Fruit fly (Drosophila melanogaster) whole organism, embryonic: Measurements from ENCODE around the gene mus201.

Experiments
- B-H1 ChIP-seq: fragments of 200-800 bp; sonication (Bioruptor generic); IDR thresholded peaks from 3 replicates; pipeline ENCODE4 v1.3.6; 2022; ENCODE audit warnings: missing biosample characterization, missing genetic modification characterization
- B-H2 ChIP-seq: fragments of 200-800 bp; sonication (Bioruptor generic); optimal IDR thresholded peaks from 2 replicates; lab custom pipeline; 2018; ENCODE audit warnings: missing biosample characterization, mild to moderate bottlenecking, missing genetic modification characterization
- CG10321 ChIP-seq: fragments of 200-800 bp; sonication (Bioruptor generic); IDR thresholded peaks from 2 replicates; pipeline ENCODE4 v1.3.6; 2022; ENCODE audit warnings: missing biosample characterization, missing genetic modification characterization
- CG10431 ChIP-seq: fragments of 200-800 bp; sonication (Bioruptor generic); optimal IDR thresholded peaks from 3 replicates; lab custom pipeline; 2018; ENCODE audit warnings: missing biosample characterization, mild to moderate bottlenecking, missing genetic modification characterization
- CG10979 ChIP-seq: fragments of 200-800 bp; sonication (Bioruptor generic); optimal IDR thresholded peaks from 2 replicates; lab custom pipeline; 2018; ENCODE audit warnings: missing biosample characterization, mild to moderate bottlenecking, missing genetic modification characterization, moderate library complexity
- CG11504 ChIP-seq: fragments of 200-800 bp; sonication (Bioruptor generic); optimal IDR thresholded peaks from 3 replicates; lab custom pipeline; 2019; ENCODE audit warnings: missing biosample characterization, mild to moderate bottlenecking, missing genetic modification characterization, moderate library complexity
- CG11696 ChIP-seq: fragments of 200-800 bp; sonication (Bioruptor generic); IDR thresholded peaks from 2 replicates; pipeline ENCODE4 v1.3.6; 2022; ENCODE audit warnings: missing biosample characterization, missing genetic modification characterization
- CG13894 ChIP-seq: fragments of 200-800 bp; sonication (Bioruptor generic); optimal IDR thresholded peaks from 3 replicates; lab custom pipeline; 2018; ENCODE audit warnings: missing biosample characterization, mild to moderate bottlenecking, missing genetic modification characterization, moderate library complexity
- CG14667 ChIP-seq: fragments of 200-800 bp; sonication (Bioruptor generic); IDR thresholded peaks from 2 replicates; pipeline ENCODE4 v1.3.6; 2022; ENCODE audit warnings: missing biosample characterization, missing genetic modification characterization
- CG15601 ChIP-seq: fragments of 200-800 bp; sonication (Bioruptor generic); optimal IDR thresholded peaks from 3 replicates; lab custom pipeline; 2019; ENCODE audit warnings: missing biosample characterization, mild to moderate bottlenecking, missing genetic modification characterization, moderate library complexity
- CG1603 ChIP-seq: fragments of 200-800 bp; sonication (Bioruptor generic); optimal IDR thresholded peaks from 2 replicates; lab custom pipeline; 2019; ENCODE audit warnings: missing biosample characterization, mild to moderate bottlenecking, missing genetic modification characterization, moderate library complexity
- CG17359 ChIP-seq: fragments of 200-800 bp; sonication (Bioruptor generic); optimal IDR thresholded peaks from 3 replicates; lab custom pipeline; 2018; ENCODE audit warnings: missing biosample characterization, mild to moderate bottlenecking, missing genetic modification characterization, moderate library complexity
- CG17361 ChIP-seq: fragments of 200-800 bp; sonication (Bioruptor generic); IDR thresholded peaks from 3 replicates; pipeline ENCODE4 v1.3.6; 2022; ENCODE audit warnings: missing biosample characterization, missing genetic modification characterization
- CG34376 ChIP-seq: fragments of 200-800 bp; sonication (Bioruptor generic); optimal IDR thresholded peaks from 2 replicates; lab custom pipeline; 2018; ENCODE audit warnings: missing biosample characterization, mild to moderate bottlenecking, missing genetic modification characterization
- CG3838 ChIP-seq: fragments of 200-800 bp; sonication (Bioruptor generic); optimal IDR thresholded peaks from 3 replicates; lab custom pipeline; 2016; ENCODE audit warnings: missing biosample characterization, missing genetic modification characterization
- CG6765 ChIP-seq: fragments of 200-800 bp; sonication (Bioruptor generic); optimal IDR thresholded peaks from 3 replicates; lab custom pipeline; 2017; ENCODE audit warnings: missing biosample characterization, mild to moderate bottlenecking, missing genetic modification characterization
- CG8924 ChIP-seq: fragments of 200-800 bp; optimal IDR thresholded peaks from 3 replicates; lab custom pipeline; 2019; ENCODE audit warnings: missing biosample characterization, mild to moderate bottlenecking, missing genetic modification characterization, moderate library complexity
- CTCF ChIP-seq: fragments of 200-800 bp; sonication (Bioruptor generic); optimal IDR thresholded peaks from 2 replicates; lab custom pipeline; 2017; ENCODE audit warnings: missing biosample characterization, mild to moderate bottlenecking, missing genetic modification characterization, moderate library complexity
- Dfd ChIP-seq, 2 experiments: fragments of >200 bp; optimal IDR thresholded peaks; 2 replicates each; lab custom pipeline; 2017; ENCODE audit warnings: missing biosample characterization in 2 of 2, missing genetic modification characterization in 2 of 2
- E2f2 ChIP-seq: fragments of 200-800 bp; sonication (Bioruptor generic); IDR thresholded peaks from 2 replicates; pipeline ENCODE4 v1.3.6; 2022; ENCODE audit warnings: missing biosample characterization, missing genetic modification characterization
- Hr78 ChIP-seq, 2 experiments: fragments of 200-800 bp in 1 of 2; fragments of >200 bp in 1 of 2; sonication (Bioruptor generic) in 1 of 2; optimal IDR thresholded peaks; 2 replicates each; lab custom pipeline; 2017 to 2019; ENCODE audit warnings: missing biosample characterization in 2 of 2, missing genetic modification characterization in 2 of 2, mild to moderate bottlenecking in 1 of 2, moderate library complexity in 1 of 2
- MTF-1 ChIP-seq: fragments of 200-800 bp; sonication (Bioruptor generic); optimal IDR thresholded peaks from 2 replicates; lab custom pipeline; 2018; ENCODE audit warnings: missing biosample characterization, mild to moderate bottlenecking, missing genetic modification characterization, borderline replicate concordance
- Max ChIP-seq: fragments of 200-800 bp; sonication (Bioruptor generic); optimal IDR thresholded peaks from 2 replicates; lab custom pipeline; 2016; ENCODE audit warnings: missing biosample characterization, mild to moderate bottlenecking, missing genetic modification characterization
- NfI ChIP-seq: fragments of 200-800 bp; sonication (Bioruptor generic); optimal IDR thresholded peaks from 3 replicates; lab custom pipeline; 2018; ENCODE audit warnings: missing biosample characterization, mild to moderate bottlenecking, missing genetic modification characterization, moderate library complexity
- Oli ChIP-seq: fragments of 200-800 bp; sonication (Bioruptor generic); optimal IDR thresholded peaks from 2 replicates; lab custom pipeline; 2018; ENCODE audit warnings: missing biosample characterization, mild to moderate bottlenecking, missing genetic modification characterization, moderate library complexity
- Pdp1 ChIP-seq, 2 experiments: fragments of 200-800 bp; sonication (Bioruptor generic); optimal IDR thresholded peaks; 3 replicates each; lab custom pipeline; 2016; ENCODE audit warnings: missing biosample characterization in 2 of 2, missing genetic modification characterization in 2 of 2, mild to moderate bottlenecking in 1 of 2, moderate library complexity in 1 of 2
- Taf1 ChIP-seq: fragments of 200-800 bp; sonication (Bioruptor generic); IDR thresholded peaks from 2 replicates; pipeline ENCODE4 v1.3.6; 2022; ENCODE audit warnings: missing biosample characterization, missing genetic modification characterization
- Usf ChIP-seq: fragments of 200-800 bp; sonication (Bioruptor generic); optimal IDR thresholded peaks from 2 replicates; lab custom pipeline; 2017; ENCODE audit warnings: missing genotype, missing biosample characterization, missing genetic modification characterization
- Vsx1 ChIP-seq: fragments of 200-800 bp; sonication (Bioruptor generic); optimal IDR thresholded peaks from 2 replicates; lab custom pipeline; 2017; ENCODE audit warnings: missing biosample characterization, mild to moderate bottlenecking, missing genetic modification characterization, missing genetic modification reagents
- abd-A ChIP-seq: fragments of 200-800 bp; sonication (Bioruptor generic); optimal IDR thresholded peaks from 3 replicates; lab custom pipeline; 2019; ENCODE audit warnings: missing biosample characterization, mild to moderate bottlenecking, missing genetic modification characterization, moderate library complexity
- al ChIP-seq: fragments of 200-800 bp; sonication (Bioruptor generic); IDR thresholded peaks from 2 replicates; pipeline ENCODE4 v1.3.6; 2022; ENCODE audit warnings: missing biosample characterization, missing genetic modification characterization
- bbx ChIP-seq: fragments of 200-800 bp; sonication (Bioruptor generic); IDR thresholded peaks from 2 replicates; pipeline ENCODE4 v1.3.6; 2022; ENCODE audit warnings: missing biosample characterization, missing genetic modification characterization; ENCODE audit not compliant: partially characterized antibody
- bcd ChIP-seq: fragments of 200-800 bp; sonication (Bioruptor generic); optimal IDR thresholded peaks from 2 replicates; lab custom pipeline; 2017; ENCODE audit warnings: missing biosample characterization, mild to moderate bottlenecking, missing genetic modification characterization
- cas ChIP-seq: fragments of 200-800 bp; sonication (Bioruptor generic); IDR thresholded peaks from 2 replicates; pipeline ENCODE4 v1.3.6; 2022; ENCODE audit warnings: missing biosample characterization, missing genetic modification characterization
- chm ChIP-seq: fragments of 200-800 bp; sonication (Bioruptor generic); IDR thresholded peaks from 2 replicates; pipeline ENCODE4 v1.3.6; 2022; ENCODE audit warnings: missing biosample characterization, missing genetic modification characterization
- chn ChIP-seq: fragments of 200-800 bp; sonication (Bioruptor generic); optimal IDR thresholded peaks from 2 replicates; lab custom pipeline; 2016; ENCODE audit warnings: missing biosample characterization, missing genetic modification characterization
- dmrt99B ChIP-seq: fragments of 200-800 bp; sonication (Bioruptor generic); optimal IDR thresholded peaks from 2 replicates; lab custom pipeline; 2018; ENCODE audit warnings: missing biosample characterization, mild to moderate bottlenecking, missing genetic modification characterization, moderate library complexity
- fd64A ChIP-seq: fragments of 200-800 bp; sonication (Bioruptor generic); optimal IDR thresholded peaks from 3 replicates; lab custom pipeline; 2018; ENCODE audit warnings: missing biosample characterization, mild to moderate bottlenecking, missing genetic modification characterization
- gcm2 ChIP-seq: fragments of 200-800 bp; sonication (Bioruptor generic); optimal IDR thresholded peaks from 2 replicates; lab custom pipeline; 2016; ENCODE audit warnings: missing biosample characterization, missing genetic modification characterization
- gro ChIP-seq: fragments of 200-800 bp; sonication (Bioruptor generic); optimal IDR thresholded peaks from 2 replicates; lab custom pipeline; 2016; ENCODE audit warnings: missing biosample characterization, missing genetic modification characterization
- kah ChIP-seq: fragments of 200-800 bp; sonication (Bioruptor generic); optimal IDR thresholded peaks from 2 replicates; lab custom pipeline; 2018; ENCODE audit warnings: missing biosample characterization, mild to moderate bottlenecking, missing genetic modification characterization
- lbe ChIP-seq: fragments of 200-800 bp; sonication (Bioruptor generic); optimal IDR thresholded peaks from 2 replicates; lab custom pipeline; 2016; ENCODE audit warnings: missing biosample characterization, mild to moderate bottlenecking, missing genetic modification characterization
- mam ChIP-seq: fragments of 200-800 bp; sonication (Bioruptor generic); optimal IDR thresholded peaks from 3 replicates; lab custom pipeline; 2016; ENCODE audit warnings: missing biosample characterization, missing genetic modification characterization
- p53 ChIP-seq: fragments of 200-800 bp; sonication (Bioruptor generic); optimal IDR thresholded peaks from 2 replicates; lab custom pipeline; 2016; ENCODE audit warnings: missing biosample characterization, missing genetic modification characterization
- phol ChIP-seq: fragments of 200-800 bp; sonication (Bioruptor generic); optimal IDR thresholded peaks from 3 replicates; lab custom pipeline; 2018; ENCODE audit warnings: missing biosample characterization, mild to moderate bottlenecking, missing genetic modification characterization, moderate library complexity
- pita ChIP-seq: fragments of 200-800 bp; sonication (Bioruptor generic); optimal IDR thresholded peaks from 2 replicates; lab custom pipeline; 2017; ENCODE audit warnings: missing biosample characterization, mild to moderate bottlenecking, missing genetic modification characterization
- slou ChIP-seq: fragments of 200-800 bp; sonication (Bioruptor generic); optimal IDR thresholded peaks from 3 replicates; lab custom pipeline; 2016; ENCODE audit warnings: missing biosample characterization, missing genetic modification characterization
- stc ChIP-seq: fragments of 200-800 bp; sonication (Bioruptor generic); IDR thresholded peaks from 2 replicates; pipeline ENCODE4 v1.3.6; 2022; ENCODE audit warnings: missing biosample characterization, missing genetic modification characterization
- tgo ChIP-seq: fragments of 200-800 bp; sonication (Bioruptor generic); IDR thresholded peaks from 3 replicates; pipeline ENCODE4 v1.3.6; 2022; ENCODE audit warnings: missing biosample characterization, missing genetic modification characterization
- tin ChIP-seq: fragments of 200-800 bp; sonication (Bioruptor generic); optimal IDR thresholded peaks from 3 replicates; lab custom pipeline; 2016; ENCODE audit warnings: missing biosample characterization, missing genetic modification characterization
- wor ChIP-seq: fragments of 200-800 bp; sonication (Bioruptor generic); IDR thresholded peaks from 2 replicates; pipeline ENCODE4 v1.3.6; 2022; ENCODE audit warnings: missing biosample characterization, missing genetic modification characterization

Gene mus201

dm6 chr2L:8464107-8464582 is 26.2 kb downstream of the mus201 start, which contains the start of gene prg (continued):
- TF ChIP-seq MTF-1 (GFP tag; lab: Kevin White, UChicago) (no peak), CG17359 (tag; lab: Kevin White, UChicago) (peak; percentile 54), mam (peak; percentile 79), CG13894 (tag; lab: Kevin White, UChicago) (peak; percentile 53), CG3838 (peak; percentile 47), NfI (GFP tag; lab: Kevin White, UChicago) (peak; percentile 74), phol (tag; lab: Kevin White, UChicago) (peak; percentile 76), bcd (GFP tag; lab: Kevin White, UChicago) (peak; percentile 47), B-H2 (peak; percentile 67), CG10431 (peak; percentile 51), dmrt99B (tag; lab: Kevin White, UChicago) (peak; percentile 77), CG6765 (peak; percentile 16), chn (GFP tag; lab: Kevin White, UChicago) (peak; percentile 33), pita (no peak), p53 (GFP tag; lab: Kevin White, UChicago) (no peak), Vsx1 (peak; percentile 31), Taf1 (peak; percentile 52), CG8924 (tag; lab: Kevin White, UChicago) (peak; percentile 66), wor (GFP tag; lab: Robert Waterston, UW) (no peak), CG1603 (tag; lab: Kevin White, UChicago) (peak; percentile 57), Usf (no peak), tgo (GFP tag; lab: Robert Waterston, UW) (peak; percentile 67), abd-A (no peak), B-H1 (GFP tag; lab: Robert Waterston, UW) (no peak), kah (no peak), CG11504 (tag; lab: Kevin White, UChicago) (peak; percentile 79), al (GFP tag; lab: Robert Waterston, UW) (peak; percentile 19; the same call in 1 of the 2 replicates), CG34376 (GFP tag; lab: Kevin White, UChicago) (peak; percentile 61), CG17361 (GFP tag; lab: Robert Waterston, UW) (peak; percentile 78), Max (GFP tag; lab: Kevin White, UChicago) (peak; percentile 84), CG10321 (0 out of 2 replicates have a peak, but pooled peaks have one; percentile 30), tin (peak; percentile 60), fd64A (GFP tag; lab: Kevin White, UChicago) (no peak), slou (GFP tag; lab: Kevin White, UChicago) (peak; percentile 72), CG10979 (tag; lab: Kevin White, UChicago) (peak; percentile 67), Oli (tag; lab: Kevin White, UChicago) (peak; percentile 67), lbe (GFP tag; lab: Kevin White, UChicago) (peak; percentile 64), cas (GFP tag; lab: Robert Waterston, UW) (no peak), gro (GFP tag; lab: Kevin White, UChicago) (peak; percentile 73), bbx (GFP tag; lab: Robert Waterston, UW) (peak; percentile 98), chm (GFP tag; lab: Robert Waterston, UW) (no peak; the same call in 1 of the 2 replicates), E2f2 (GFP tag; lab: Robert Waterston, UW) (peak; percentile 61), Dfd (GFP tag; optimal IDR thresholded peaks at IDR 0.05; lab: Kevin White, UChicago) (no peak), CG11696 (GFP tag; lab: Robert Waterston, UW) (peak; percentile 39; the same call in 1 of the 2 replicates), gcm2 (GFP tag; lab: Kevin White, UChicago) (peak; percentile 44), CG14667 (GFP tag; lab: Robert Waterston, UW) (no peak), CG15601 (tag; lab: Kevin White, UChicago) (peak; percentile 22), stc (GFP tag; lab: Robert Waterston, UW) (peak; percentile 56), CTCF (GFP tag; lab: Kevin White, UChicago) (no peak), Pdp1 (GFP tag; optimal IDR thresholded peaks at IDR 0.05; lab: Kevin White, UChicago) (peak; percentile 61 to 66), Hr78 (GFP tag; optimal IDR thresholded peaks at IDR 0.05; lab: Kevin White, UChicago) (peak in 1 of 2 experiments; percentile 34)
